Fruit fly (Drosophila melanogaster): Measurements from ENCODE around the gene Grip.
A peak's percentile ranks its signal among the peaks of the same experiment; 100 is the strongest.

Gene Grip

DNA sequence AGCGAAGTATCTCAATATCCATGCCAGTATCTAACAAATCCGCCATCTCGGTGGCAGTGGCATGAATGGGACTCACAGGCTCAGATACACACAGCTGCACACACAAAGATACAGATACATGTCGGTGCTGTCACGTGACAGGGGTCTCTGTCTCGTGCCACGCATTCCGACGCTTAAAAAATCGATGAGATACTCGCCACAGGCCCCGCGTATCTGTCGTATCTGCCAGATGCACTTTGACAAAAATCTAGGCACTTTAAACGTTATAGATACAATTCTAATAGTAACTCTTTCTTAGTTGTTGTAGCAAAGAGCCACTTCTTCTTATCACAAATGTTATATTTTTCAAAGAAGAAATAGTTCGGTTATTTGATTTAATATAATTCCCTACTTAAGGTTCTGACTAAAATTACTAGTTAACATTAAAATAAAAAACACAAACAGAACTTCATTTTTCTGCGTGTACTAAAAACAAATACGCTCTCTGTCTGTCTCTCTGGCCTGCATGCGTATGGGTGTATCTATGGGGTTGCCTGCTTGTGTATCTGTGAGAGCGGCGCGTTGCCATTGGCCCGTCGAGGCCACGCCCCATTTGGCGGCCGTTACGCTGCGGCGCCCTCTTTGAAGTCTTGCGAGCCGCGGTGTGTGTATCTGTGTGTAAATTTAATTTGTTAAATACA, 34.8 kb downstream of the Grip start, which contains the start of gene CG4766 (continued):
- TF ChIP-seq jumu (GFP tag; optimal IDR thresholded peaks at IDR 0.05) (peak; percentile 86), Xbp1 (GFP tag; optimal IDR thresholded peaks at IDR 0.05) (peak; percentile 84), rib (GFP tag; IDR thresholded peaks at IDR 0.05) (no peak), Hmx (GFP tag; optimal IDR thresholded peaks at IDR 0.05) (peak; percentile 74), CG18599 (GFP tag; optimal IDR thresholded peaks at IDR 0.05) (peak; percentile 88), CG31388 (GFP tag; optimal IDR thresholded peaks at IDR 0.05) (no peak), mirr (GFP tag; optimal IDR thresholded peaks at IDR 0.05) (no peak), CG2889 (GFP tag; IDR thresholded peaks at IDR 0.05) (peak; percentile 55; the same call in 1 of the 3 replicates), CG7745 (tag; optimal IDR thresholded peaks at IDR 0.05) (no peak), vfl (GFP tag; optimal IDR thresholded peaks at IDR 0.05) (peak; percentile 22), CG14667 (GFP tag; IDR thresholded peaks at IDR 0.05) (peak; percentile 73), grn (GFP tag; optimal IDR thresholded peaks at IDR 0.05) (peak; percentile 73), gfzf (GFP tag; optimal IDR thresholded peaks at IDR 0.05) (no peak), CG12391 (tag; optimal IDR thresholded peaks at IDR 0.05) (peak; percentile 90), pros (GFP tag; optimal IDR thresholded peaks at IDR 0.05) (peak; percentile 30), CG5180 (GFP tag; optimal IDR thresholded peaks at IDR 0.05) (peak; percentile 72), E2f1 (GFP tag; IDR thresholded peaks at IDR 0.05) (peak; percentile 72), CG17359 (tag; optimal IDR thresholded peaks at IDR 0.05) (peak; percentile 83), CG4854 (GFP tag; optimal IDR thresholded peaks at IDR 0.05) (peak; percentile 60), zen (tag; optimal IDR thresholded peaks at IDR 0.05) (peak; percentile 88), ac (GFP tag; optimal IDR thresholded peaks at IDR 0.05) (peak; percentile 69), CG2678 (tag; optimal IDR thresholded peaks at IDR 0.05) (peak; percentile 91), Elba2 (GFP tag; optimal IDR thresholded peaks at IDR 0.05) (peak; percentile 28), CG4360 (GFP tag; IDR thresholded peaks at IDR 0.05) (no peak), ind (GFP tag; optimal IDR thresholded peaks at IDR 0.05) (peak; percentile 75), ken (GFP tag; IDR thresholded peaks at IDR 0.05) (peak; percentile 85), NC2α (GFP tag; optimal IDR thresholded peaks at IDR 0.05) (peak; percentile 58), phol (tag; optimal IDR thresholded peaks at IDR 0.05) (peak; percentile 90), bbx (GFP tag; IDR thresholded peaks at IDR 0.05; ENCODE audit: partially characterized antibody) (no peak), dati (GFP tag; IDR thresholded peaks at IDR 0.05) (peak; percentile 44; the same call in 1 of the 2 replicates), CG10543 (GFP tag; optimal IDR thresholded peaks at IDR 0.05) (peak; percentile 81), Max (GFP tag; optimal IDR thresholded peaks at IDR 0.05) (peak; percentile 77), Chrac-16 (GFP tag; optimal IDR thresholded peaks at IDR 0.05) (peak; percentile 86), kni (GFP tag; optimal IDR thresholded peaks at IDR 0.05) (peak; percentile 83), tio (GFP tag; optimal IDR thresholded peaks at IDR 0.05) (peak; percentile 83), caup (GFP tag; optimal IDR thresholded peaks at IDR 0.05; ENCODE audit: severe bottlenecking) (peak; percentile 78), ato (GFP tag; IDR thresholded peaks at IDR 0.05; ENCODE audit: partially characterized antibody) (no peak), CG1529 (GFP tag; optimal IDR thresholded peaks at IDR 0.05) (peak; percentile 84), CG7839 (tag; optimal IDR thresholded peaks at IDR 0.05) (peak; percentile 91), CG10321 (GFP tag; IDR thresholded peaks at IDR 0.05) (0 out of 2 replicates have a peak, but pooled peaks have one; percentile 31), pfk (GFP tag; optimal IDR thresholded peaks at IDR 0.05) (no peak), onecut (GFP tag; IDR thresholded peaks at IDR 0.05) (peak; percentile 91), CG8944 (GFP tag; optimal IDR thresholded peaks at IDR 0.05) (peak; percentile 76), HLH4C (GFP tag; IDR thresholded peaks at IDR 0.05; ENCODE audit: partially characterized antibody) (no peak), H15 (GFP tag; IDR thresholded peaks at IDR 0.05) (peak; percentile 72), CG30020 (tag; optimal IDR thresholded peaks at IDR 0.05) (peak; percentile 62), stc (GFP tag; IDR thresholded peaks at IDR 0.05) (peak; percentile 76), D (optimal IDR thresholded peaks at IDR 0.05) (no peak), D (GFP tag; optimal IDR thresholded peaks at IDR 0.05) (peak; percentile 88)
